Worm (Caenorhabditis elegans): ENCODE results near the gene srt-36.

The srt-36 gene

ce11 chrV:4219342-4219741 is 48.8 kb downstream of the srt-36 start, which contains the start of gene nlp-9:
Gene nlp-9 (plus strand): TSS chrV:4219642.
- TF ChIP-seq crh-2 (tag; optimal IDR thresholded peaks at IDR 0.05) (no peak), snpc-4 (tag; optimal IDR thresholded peaks at IDR 0.05) (no peak), ztf-1 (GFP tag; conservative IDR thresholded peaks at IDR 0.05) (no peak), gmeb-1 (tag; optimal IDR thresholded peaks at IDR 0.05) (no peak), nhr-25 (tag; optimal IDR thresholded peaks at IDR 0.05) (no peak), blmp-1 (tag; optimal IDR thresholded peaks at IDR 0.05; ENCODE audit: insufficient read depth) (no peak), mab-5 (tag; optimal IDR thresholded peaks at IDR 0.05) (no peak), nhr-11 (tag; optimal IDR thresholded peaks at IDR 0.05) (no peak), lin-11 (tag; optimal IDR thresholded peaks at IDR 0.05) (no peak), elt-1 (tag; optimal IDR thresholded peaks at IDR 0.05) (no peak), dmd-4 (tag; optimal IDR thresholded peaks at IDR 0.05) (no peak), unc-39 (tag; optimal IDR thresholded peaks at IDR 0.05) (no peak), sem-4 (tag; optimal IDR thresholded peaks at IDR 0.05) (no peak), ceh-16 (tag; optimal IDR thresholded peaks at IDR 0.05) (no peak)

- no peak for TF ChIP-seq egl-27 (tag; optimal IDR thresholded peaks at IDR 0.05)
- peak; percentile 3 for TF ChIP-seq zag-1 (tag; optimal IDR thresholded peaks at IDR 0.05)
- TF ChIP-seq sem-4 (tag; optimal IDR thresholded peaks at IDR 0.05), result no peak
- no peak for TF ChIP-seq sma-9 (GFP tag; optimal IDR thresholded peaks at IDR 0.05)
- no peak for TF ChIP-seq sma-9 (tag; optimal IDR thresholded peaks at IDR 0.05)
- TF ChIP-seq R02D3.7 (tag; optimal IDR thresholded peaks at IDR 0.05), result no peak
- no peak for TF ChIP-seq nhr-25 (tag; optimal IDR thresholded peaks at IDR 0.05)
- no peak for TF ChIP-seq ztf-11 (tag; optimal IDR thresholded peaks at IDR 0.05)
- no peak for TF ChIP-seq ztf-1 (GFP tag; conservative IDR thresholded peaks at IDR 0.05)
Observed at ce11 chrV:4218268-4218667, 49.8 kb downstream of the srt-36 start.

ce11 chrV:4216902-4217301 is 51.2 kb downstream of the srt-36 start:
- no peak for TF ChIP-seq nhr-6 (tag; optimal IDR thresholded peaks at IDR 0.05)
- TF ChIP-seq unc-55 (GFP tag; optimal IDR thresholded peaks at IDR 0.05), result peak; percentile 29
